Worm (Caenorhabditis elegans) whole organism, midembryonic: Measurements from ENCODE around the gene rbm-25.

ENCODE experiments used
- T22C8.4 ChIP-seq: fragments of 200-800 bp; sonication (Bioruptor generic); IDR thresholded peaks from 2 replicates; pipeline ENCODE4 v1.3.6; 2022; ENCODE audit warnings: missing genetic modification characterization, missing compliant biosample characterization
- cog-1 ChIP-seq: sonication (generic microtip); optimal IDR thresholded peaks from 2 replicates; lab custom pipeline; 2016; ENCODE audit warnings: missing genetic modification characterization, missing compliant biosample characterization
- flt-1 ChIP-seq: fragments of 200-800 bp; sonication (Bioruptor generic); IDR thresholded peaks from 2 replicates; pipeline ENCODE4 v1.3.6; 2022; ENCODE audit warnings: missing genetic modification characterization, missing compliant biosample characterization
- klf-2 ChIP-seq: fragments of 200-800 bp; sonication (Bioruptor generic); conservative IDR thresholded peaks from 2 replicates; pipeline ENCODE4 v1.3.6; 2022; ENCODE audit warnings: missing genetic modification reagents, missing genetic modification characterization, missing compliant biosample characterization
- med-1 ChIP-seq: sonication (generic microtip); optimal IDR thresholded peaks from 2 replicates; lab custom pipeline; 2017; ENCODE audit warnings: missing genetic modification characterization, mild to moderate bottlenecking, missing compliant biosample characterization, antibody characterized with exemption, missing genetic modification reagents; ENCODE audit not compliant: insufficient read depth
- ref-1 ChIP-seq: fragments of 200-800 bp; sonication (Bioruptor generic); conservative IDR thresholded peaks from 2 replicates; pipeline ENCODE4 v1.3.6; 2022; ENCODE audit warnings: missing genetic modification reagents, missing genetic modification characterization, missing compliant biosample characterization
- tab-1 ChIP-seq: fragments of 200-800 bp; sonication (Bioruptor generic); IDR thresholded peaks from 2 replicates; pipeline ENCODE4 v1.3.6; 2022; ENCODE audit warnings: missing genetic modification characterization, missing compliant biosample characterization
- ztf-23 ChIP-seq: fragments of 200-800 bp; sonication (Bioruptor generic); IDR thresholded peaks from 2 replicates; pipeline ENCODE4 v1.3.6; 2022; ENCODE audit warnings: missing genetic modification reagents, missing genetic modification characterization, missing compliant biosample characterization
- ztf-29 ChIP-seq: fragments of 200-800 bp; sonication (Bioruptor generic); IDR thresholded peaks from 2 replicates; pipeline ENCODE4 v1.3.6; 2022; ENCODE audit warnings: missing genetic modification reagents, missing genetic modification characterization, missing compliant biosample characterization

Gene rbm-25

DNA sequence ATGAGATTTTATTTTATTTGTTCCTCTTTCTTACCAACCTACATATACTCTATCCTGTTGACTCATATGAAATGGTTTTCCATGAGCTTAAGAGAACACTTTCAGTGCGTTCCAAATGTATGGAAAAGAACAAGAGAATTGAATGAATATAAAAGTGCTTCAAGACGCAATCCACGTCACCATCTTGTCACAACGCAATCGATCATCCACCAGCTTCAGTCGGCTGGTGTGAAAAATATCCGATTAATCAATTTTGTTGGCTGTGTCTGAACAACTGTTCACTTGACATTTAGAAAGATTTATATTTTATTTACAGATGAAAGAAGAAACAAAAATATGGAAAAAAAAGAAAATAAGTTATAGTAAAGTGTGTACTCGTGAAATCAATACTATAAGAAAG lies 25.3 kb downstream of the rbm-25 start:
- TF ChIP-seq cog-1 (tag; lab: Kevin White, UChicago) (no peak), ztf-23 (GFP tag; lab: Robert Waterston, UW) (no peak), ztf-29 (GFP tag; lab: Robert Waterston, UW) (no peak)

DNA sequence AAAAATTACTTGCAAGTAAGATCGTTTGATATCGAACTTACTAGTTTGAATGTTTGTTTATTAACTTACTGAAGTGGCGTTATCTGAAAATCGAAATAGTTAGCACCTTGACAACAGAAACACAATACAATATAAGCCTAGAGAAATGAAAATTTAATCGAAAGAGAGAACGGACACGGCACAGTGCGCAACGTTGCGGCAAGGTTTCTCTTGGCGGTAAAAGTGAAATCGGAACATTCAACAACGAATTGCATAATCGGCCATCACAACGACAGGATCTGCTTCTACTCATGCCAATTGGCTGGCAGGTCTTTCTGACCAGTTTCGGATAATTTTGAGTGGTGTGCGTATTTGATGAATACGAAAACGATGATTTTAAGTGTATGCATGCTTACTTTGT lies 27.5 kb downstream of the rbm-25 start, which contains the start of gene dyf-4:
Gene dyf-4 (minus strand): TSS at position 213 of the 400 bp plus-strand sequence.
- TF ChIP-seq ztf-29 (GFP tag; lab: Robert Waterston, UW), result no peak
- no peak for TF ChIP-seq cog-1 (tag; lab: Kevin White, UChicago)
- TF ChIP-seq med-1 (GFP tag; lab: Kevin White, UChicago), result no peak
- no peak for TF ChIP-seq tab-1
- no peak for TF ChIP-seq T22C8.4

DNA sequence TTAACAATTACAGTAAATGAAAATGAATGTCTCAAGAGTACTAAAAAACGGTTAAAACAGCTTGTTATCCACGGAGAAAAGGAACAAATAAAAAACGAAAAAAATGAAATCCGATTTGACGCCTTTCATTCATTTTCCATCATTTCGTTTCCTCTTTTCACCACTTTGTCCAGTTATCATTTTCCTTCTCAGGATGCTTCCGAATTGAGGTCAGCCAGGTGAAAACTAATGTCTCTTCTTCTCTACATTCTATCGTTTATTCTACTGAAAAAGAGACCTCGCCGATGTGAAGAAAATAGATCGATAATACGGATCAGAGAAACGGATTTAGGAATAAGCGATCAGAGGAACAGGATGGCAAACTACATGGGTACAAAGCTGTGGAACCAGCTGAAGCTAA lies 28.1 kb downstream of the rbm-25 start:
- TF ChIP-seq T22C8.4 (no peak), flt-1 (GFP tag; lab: Robert Waterston, UW) (no peak), klf-2 (no peak), med-1 (GFP tag; lab: Kevin White, UChicago) (no peak), tab-1 (no peak), cog-1 (tag; lab: Kevin White, UChicago) (no peak), ztf-29 (GFP tag; lab: Robert Waterston, UW) (no peak), ztf-23 (GFP tag; lab: Robert Waterston, UW) (no peak), ref-1 (GFP tag; lab: Robert Waterston, UW) (no peak)

DNA sequence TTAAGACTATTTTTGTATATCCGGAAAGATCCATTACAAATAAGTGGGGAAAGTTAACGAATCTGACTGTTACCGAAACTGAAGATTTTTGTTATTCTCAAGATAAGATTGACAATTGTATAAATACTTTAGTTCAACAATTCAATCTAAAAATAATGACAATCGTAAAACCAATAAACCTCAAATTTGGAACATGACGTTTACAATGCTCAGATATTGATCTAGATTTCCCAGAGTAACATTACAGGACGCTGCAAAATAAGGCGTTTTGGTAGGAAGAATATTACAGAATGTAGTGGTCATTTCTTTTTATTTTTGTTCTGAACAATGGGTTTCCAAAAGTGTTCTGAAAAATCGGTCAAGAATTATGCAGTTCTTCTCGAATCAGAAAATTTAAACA lies 28.7 kb downstream of the rbm-25 start, which contains the start of gene F45D3.1:
Gene F45D3.1 (plus strand): TSS at position 301 of the 400 bp plus-strand sequence.
- TF ChIP-seq cog-1 (tag; lab: Kevin White, UChicago), result no peak

DNA sequence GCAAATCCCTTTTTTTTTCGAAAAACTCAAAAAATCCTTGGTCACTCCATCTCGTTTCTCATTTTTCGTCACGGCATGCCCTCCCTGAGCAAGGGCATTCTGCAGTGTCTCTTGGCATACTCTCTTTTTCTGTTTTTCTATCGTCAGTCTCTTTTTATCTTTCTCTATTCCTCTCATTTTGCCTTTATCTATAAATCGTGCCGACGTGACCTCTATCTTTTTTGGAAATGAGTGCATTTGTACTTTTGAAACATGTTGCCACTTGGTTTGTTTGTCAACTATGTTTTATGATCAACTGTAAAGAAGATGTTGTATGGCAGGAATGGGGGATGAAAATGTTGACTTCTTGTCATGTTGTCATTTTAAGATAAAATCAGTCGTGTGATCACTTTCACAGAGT lies 30.9 kb downstream of the rbm-25 start:
- TF ChIP-seq ztf-23 (GFP tag; lab: Robert Waterston, UW) (no peak), ref-1 (GFP tag; lab: Robert Waterston, UW) (no peak)

DNA sequence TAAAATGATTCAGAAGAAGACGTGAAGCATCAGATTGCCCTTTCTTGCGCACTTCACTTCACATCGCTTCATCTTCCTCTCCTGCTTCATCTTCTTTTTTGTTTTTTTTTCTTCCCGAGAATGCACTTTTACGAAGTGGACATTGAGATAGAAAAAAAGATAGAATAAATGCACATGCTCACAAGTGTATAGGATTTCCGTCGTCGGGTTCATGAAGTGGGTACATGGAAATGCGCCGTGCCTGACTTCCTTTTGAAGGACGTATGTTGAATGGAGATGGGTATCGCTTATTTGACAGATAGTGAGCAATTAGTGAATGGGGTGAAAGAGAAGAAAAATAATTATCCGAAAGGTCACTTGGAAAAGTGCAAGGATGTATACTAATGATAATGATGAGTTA lies 32.1 kb downstream of the rbm-25 start:
- TF ChIP-seq T22C8.4 (no peak), cog-1 (tag; lab: Kevin White, UChicago) (no peak), flt-1 (GFP tag; lab: Robert Waterston, UW) (no peak), ztf-23 (GFP tag; lab: Robert Waterston, UW) (no peak)

DNA sequence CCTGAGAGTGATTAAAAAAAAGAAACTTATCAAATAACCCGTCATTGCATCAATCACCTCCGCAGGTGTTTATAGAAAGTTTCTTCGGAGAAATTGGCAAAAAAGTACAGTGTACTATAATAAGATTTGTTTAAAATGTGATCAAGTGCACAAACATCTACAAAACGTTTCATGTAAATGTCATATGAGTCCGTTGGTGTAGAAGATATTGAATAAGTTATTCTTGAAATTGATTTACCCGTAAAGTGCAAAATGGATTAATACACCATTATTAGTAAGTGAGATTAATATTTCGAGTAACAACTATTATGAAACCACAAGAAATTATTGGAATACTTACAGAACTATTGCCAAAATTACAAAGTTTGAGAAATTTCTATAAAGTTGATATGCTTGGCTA lies 33.1 kb downstream of the rbm-25 start:
- TF ChIP-seq T22C8.4, result no peak
- TF ChIP-seq flt-1 (GFP tag; lab: Robert Waterston, UW), result no peak
- no peak for TF ChIP-seq tab-1
- no peak for TF ChIP-seq ztf-29 (GFP tag; lab: Robert Waterston, UW)
- TF ChIP-seq klf-2, result no peak
- no peak for TF ChIP-seq ref-1 (GFP tag; lab: Robert Waterston, UW)
- no peak for TF ChIP-seq cog-1 (tag; lab: Kevin White, UChicago)
- no peak for TF ChIP-seq med-1 (GFP tag; lab: Kevin White, UChicago)
- TF ChIP-seq ztf-23 (GFP tag; lab: Robert Waterston, UW), result no peak

DNA sequence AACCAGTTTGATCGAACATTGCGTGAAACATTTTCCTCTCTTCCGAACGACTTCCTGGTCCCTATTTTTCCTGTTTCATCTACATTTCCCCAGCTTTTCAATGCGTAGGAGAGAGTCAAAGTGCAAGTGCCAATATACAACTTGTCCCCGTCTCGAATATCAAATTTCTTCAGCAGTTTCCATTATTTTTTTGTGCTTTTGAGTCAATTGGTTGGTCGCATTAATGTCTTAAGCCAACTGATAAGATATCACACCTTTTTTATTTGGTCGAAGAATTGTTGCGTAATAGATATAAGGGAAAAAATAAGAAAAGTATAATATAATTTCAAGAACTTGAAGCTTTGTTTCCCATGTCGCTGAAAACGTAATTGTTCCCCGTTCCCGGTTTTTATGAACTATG lies 34.4 kb downstream of the rbm-25 start:
- no peak for TF ChIP-seq ztf-23 (GFP tag; lab: Robert Waterston, UW)
- TF ChIP-seq tab-1, result no peak
- TF ChIP-seq ref-1 (GFP tag; lab: Robert Waterston, UW), result no peak
- TF ChIP-seq klf-2, result no peak
- no peak for TF ChIP-seq ztf-29 (GFP tag; lab: Robert Waterston, UW)
- TF ChIP-seq cog-1 (tag; lab: Kevin White, UChicago), result no peak
- no peak for TF ChIP-seq flt-1 (GFP tag; lab: Robert Waterston, UW)
- no peak for TF ChIP-seq T22C8.4
- TF ChIP-seq med-1 (GFP tag; lab: Kevin White, UChicago), result no peak

DNA sequence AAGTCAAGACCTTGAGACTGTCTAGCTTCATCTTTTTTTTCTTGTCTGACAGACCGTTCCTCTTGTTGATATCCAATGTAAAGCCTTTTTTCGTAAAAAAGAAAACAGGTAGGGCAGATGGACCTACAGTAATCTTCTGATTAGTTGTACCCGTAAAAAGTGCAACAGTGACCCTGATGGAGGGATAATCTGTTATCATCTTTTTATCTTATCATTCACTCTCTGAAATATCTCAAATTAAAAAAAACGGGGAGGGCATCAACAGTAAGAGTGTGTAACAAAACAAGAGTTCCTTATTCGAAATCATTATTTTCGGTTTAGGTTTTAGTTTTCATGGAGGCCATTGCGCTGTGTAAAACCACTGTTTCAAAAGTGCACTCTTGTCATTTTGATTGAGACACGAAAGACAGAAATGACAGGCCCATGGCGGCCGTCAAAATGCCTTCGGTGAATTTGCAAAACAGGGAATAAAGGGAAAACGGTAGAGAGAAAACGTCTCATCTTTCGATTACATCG lies 35.7 kb downstream of the rbm-25 start:
- TF ChIP-seq tab-1, result no peak
- no peak for TF ChIP-seq T22C8.4
- no peak for TF ChIP-seq ref-1 (GFP tag; lab: Robert Waterston, UW)
- TF ChIP-seq ztf-29 (GFP tag; lab: Robert Waterston, UW), result no peak

DNA sequence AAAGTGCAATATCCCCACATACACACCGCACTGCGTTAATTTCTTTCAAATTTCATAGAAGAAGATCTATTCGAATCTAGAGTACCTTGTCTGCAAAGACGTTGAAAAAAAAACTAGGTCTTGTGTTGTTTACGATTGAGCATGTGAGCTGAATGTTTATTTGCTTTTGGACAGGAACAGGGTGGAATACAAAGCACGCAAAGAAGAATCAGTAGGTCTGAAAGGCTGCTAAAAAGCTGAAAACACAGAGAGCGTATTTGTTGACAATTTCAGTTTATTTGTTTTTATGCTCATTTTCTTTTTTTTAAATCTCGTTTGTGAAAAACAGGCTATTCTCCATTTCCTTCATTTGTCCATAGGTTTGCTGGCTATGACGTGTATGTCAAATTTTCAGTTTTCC lies 36.9 kb downstream of the rbm-25 start:
- no peak for TF ChIP-seq flt-1 (GFP tag; lab: Robert Waterston, UW)
- no peak for TF ChIP-seq ztf-23 (GFP tag; lab: Robert Waterston, UW)
- no peak for TF ChIP-seq ref-1 (GFP tag; lab: Robert Waterston, UW)
- TF ChIP-seq T22C8.4, result no peak
- no peak for TF ChIP-seq med-1 (GFP tag; lab: Kevin White, UChicago)
- no peak for TF ChIP-seq cog-1 (tag; lab: Kevin White, UChicago)
- no peak for TF ChIP-seq klf-2
- no peak for TF ChIP-seq ztf-29 (GFP tag; lab: Robert Waterston, UW)
- no peak for TF ChIP-seq tab-1

DNA sequence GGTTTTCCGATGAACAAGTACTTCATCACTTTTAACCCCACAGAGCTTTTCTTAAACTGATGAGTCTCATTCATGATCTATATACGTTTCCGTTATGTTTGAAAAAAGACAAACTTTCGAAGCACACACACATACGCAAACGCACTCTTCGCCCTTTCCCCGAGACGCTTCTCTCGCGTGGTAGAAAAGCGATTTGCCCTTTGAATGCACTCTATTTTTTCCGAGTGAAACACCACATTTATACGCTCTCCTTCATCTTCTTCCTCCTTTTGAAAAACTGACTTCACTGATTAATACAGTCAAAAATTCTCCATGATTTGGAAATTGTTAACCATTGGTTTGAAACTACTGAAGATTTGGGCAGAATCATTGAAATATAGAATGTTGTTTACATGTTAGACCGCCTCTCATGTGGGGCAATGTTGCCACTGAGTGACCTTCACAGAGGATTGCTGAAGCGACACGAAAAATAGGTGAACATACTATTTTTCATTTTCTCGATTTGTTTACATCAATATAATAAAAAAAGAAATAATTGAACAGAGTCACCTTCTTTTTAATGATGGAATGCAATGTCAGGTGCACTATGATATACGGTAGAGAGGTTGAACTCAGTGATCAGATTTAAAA lies 38.5 kb downstream of the rbm-25 start:
- TF ChIP-seq T22C8.4 (no peak), klf-2 (no peak), flt-1 (GFP tag; lab: Robert Waterston, UW) (no peak), tab-1 (no peak), ref-1 (GFP tag; lab: Robert Waterston, UW) (no peak), ztf-23 (GFP tag; lab: Robert Waterston, UW) (no peak), cog-1 (tag; lab: Kevin White, UChicago) (no peak), ztf-29 (GFP tag; lab: Robert Waterston, UW) (no peak), med-1 (GFP tag; lab: Kevin White, UChicago) (no peak)
